Worm (Caenorhabditis elegans): ENCODE measurements around the gene F21G4.3.

ce11 chrX:9938537-9938936, 43.6 kb downstream of the F21G4.3 start, which contains the start of the genes C17G1.5 and C17G1.14:
- TF ChIP-seq elt-3 (tag; optimal IDR thresholded peaks at IDR 0.05) (no peak), pqm-1 (tag; optimal IDR thresholded peaks at IDR 0.05) (no peak), nfya-1 (tag; optimal IDR thresholded peaks at IDR 0.05; ENCODE audit: insufficient read depth) (no peak), nhr-28 (tag; optimal IDR thresholded peaks at IDR 0.05) (no peak), pha-4 (tag; optimal IDR thresholded peaks at IDR 0.05) (peak; percentile 7), nhr-12 (tag; optimal IDR thresholded peaks at IDR 0.05) (no peak), eor-1 (tag; optimal IDR thresholded peaks at IDR 0.05) (no peak), ceh-28 (tag; optimal IDR thresholded peaks at IDR 0.05) (no peak), lin-39 (tag; optimal IDR thresholded peaks at IDR 0.05) (no peak), nhr-237 (tag; optimal IDR thresholded peaks at IDR 0.05) (no peak)
